Fruit fly (Drosophila melanogaster) whole organism: ENCODE data around the gene CG14455.

Experiments
- CG8478 ChIP-seq: fragments of >200 bp; optimal IDR thresholded peaks from 2 replicates; lab custom pipeline; 2018; ENCODE audit warnings: inconsistent platforms
- Dll ChIP-seq: fragments of >200 bp; optimal IDR thresholded peaks from 2 replicates; lab custom pipeline; 2017
- EcR ChIP-seq, 2 experiments: fragments of >200 bp; optimal IDR thresholded peaks; 2 replicates each; lab custom pipeline; 2017; ENCODE audit warnings: missing biosample characterization in 2 of 2, missing genetic modification characterization in 2 of 2, missing genetic modification reagents in 2 of 2
- pan ChIP-seq: fragments of >200 bp; optimal IDR thresholded peaks from 2 replicates; lab custom pipeline; 2017
- psq ChIP-seq: fragments of >200 bp; optimal IDR thresholded peaks from 2 replicates; lab custom pipeline; 2017
- usp ChIP-seq: fragments of >200 bp; optimal IDR thresholded peaks from 2 replicates; lab custom pipeline; 2017; ENCODE audit warnings: missing biosample characterization, missing genetic modification characterization, mixed read lengths

DNA sequence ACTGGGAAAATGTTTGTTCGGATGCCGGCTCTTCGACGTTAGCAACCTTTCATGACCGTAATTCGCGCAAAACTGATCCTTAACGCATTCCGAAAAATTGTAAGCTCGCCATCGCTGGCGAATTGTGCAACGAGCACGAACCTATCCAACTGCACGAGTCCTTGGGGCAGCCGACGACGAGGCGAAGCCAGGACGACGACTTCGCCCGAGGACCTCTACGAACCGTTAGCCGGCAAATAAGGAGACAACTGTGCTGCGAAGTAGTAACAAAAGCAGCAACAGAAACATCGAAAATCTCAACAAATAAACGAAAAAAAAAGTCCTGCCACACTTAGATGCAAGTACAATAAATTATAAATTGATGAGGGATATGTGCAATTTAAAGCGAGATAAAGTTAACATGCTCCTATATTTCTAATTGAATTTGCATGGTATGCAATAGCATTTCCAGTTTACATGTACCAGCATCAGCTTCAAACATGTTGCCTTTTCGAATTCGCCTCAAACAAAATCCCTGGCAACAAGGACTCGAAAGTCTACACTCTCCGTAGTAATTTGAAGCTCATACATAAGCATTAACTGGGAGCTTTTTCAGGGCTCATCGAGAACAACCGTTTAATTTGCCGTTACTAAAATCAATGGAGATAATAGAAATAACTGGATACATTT lies 48.9 kb downstream of the CG14455 start, which contains the start of gene CG14459:
- no peak for TF ChIP-seq EcR (GFP tag; optimal IDR thresholded peaks at IDR 0.05; lab: Kevin White, UChicago)
- TF ChIP-seq CG8478 (lab: Kevin White, UChicago), result no peak
- no peak for TF ChIP-seq pan (lab: Kevin White, UChicago)
- no peak for TF ChIP-seq Dll (lab: Kevin White, UChicago)
- no peak for TF ChIP-seq usp (GFP tag; lab: Kevin White, UChicago)
- TF ChIP-seq psq, result no peak
